Worm (Caenorhabditis elegans) whole organism, L3 larva: ENCODE data around the gene bcl-7.
A peak's percentile ranks its signal among the peaks of the same experiment; 100 is the strongest.

ENCODE experiments used
- ZK546.5 ChIP-seq: sonication (generic microtip); optimal IDR thresholded peaks from 2 replicates; lab custom pipeline; 2017; ENCODE audit warnings: missing biosample characterization, missing genetic modification characterization
- aly-2 ChIP-seq: fragments of 150-350 bp; optimal IDR thresholded peaks from 2 replicates; lab custom pipeline; 2014; ENCODE audit warnings: missing biosample characterization, missing genetic modification characterization
- ama-1 ChIP-seq: fragments of 150-350 bp; optimal IDR thresholded peaks from 2 replicates; lab custom pipeline; 2018
- egl-5 ChIP-seq: fragments of 150-350 bp; optimal IDR thresholded peaks from 2 replicates; lab custom pipeline; 2017; ENCODE audit warnings: missing biosample characterization, missing genetic modification reagents, missing genetic modification characterization, inconsistent platforms
- elt-1 ChIP-seq: fragments of 150-350 bp; optimal IDR thresholded peaks from 2 replicates; lab custom pipeline; 2014; ENCODE audit warnings: missing biosample characterization, missing genetic modification characterization
- elt-2 ChIP-seq: sonication (generic microtip); optimal IDR thresholded peaks from 2 replicates; lab custom pipeline; 2016; ENCODE audit warnings: missing genetic modification reagents, mild to moderate bottlenecking, missing genetic modification characterization, missing compliant biosample characterization
- elt-3 ChIP-seq, 3 experiments: fragments of 150-350 bp in 1 of 3; sonication (generic microtip) in 2 of 3; optimal IDR thresholded peaks; 2 replicates in 2 of 3; 4 replicates in 1 of 3; lab custom pipeline; 2014 to 2017; ENCODE audit warnings: missing biosample characterization in 3 of 3, missing genetic modification characterization in 3 of 3
- eor-1 ChIP-seq, 2 experiments: fragments of 150-350 bp; optimal IDR thresholded peaks; 2 replicates each; lab custom pipeline; 2014 to 2018; ENCODE audit warnings: missing biosample characterization in 2 of 2, missing genetic modification characterization in 2 of 2
- fkh-10 ChIP-seq: sonication (generic microtip); optimal IDR thresholded peaks from 2 replicates; lab custom pipeline; 2017; ENCODE audit warnings: missing biosample characterization, missing genetic modification reagents, missing genetic modification characterization
- hmg-11 ChIP-seq: sonication (generic microtip); optimal IDR thresholded peaks from 2 replicates; lab custom pipeline; 2016; ENCODE audit warnings: missing genetic modification characterization, missing compliant biosample characterization
- jun-1 ChIP-seq: fragments of 150-350 bp; optimal IDR thresholded peaks from 2 replicates; lab custom pipeline; 2014; ENCODE audit warnings: missing biosample characterization, missing genetic modification reagents, missing genetic modification characterization
- lin-39 ChIP-seq: fragments of 150-350 bp; optimal IDR thresholded peaks from 2 replicates; lab custom pipeline; 2018; ENCODE audit warnings: missing biosample characterization, missing genetic modification reagents, missing genetic modification characterization
- lsy-12 ChIP-seq: sonication (generic microtip); optimal IDR thresholded peaks from 2 replicates; lab custom pipeline; 2016; ENCODE audit warnings: mild to moderate bottlenecking, missing genetic modification characterization, missing compliant biosample characterization
- mdl-1 ChIP-seq: fragments of 150-350 bp; optimal IDR thresholded peaks from 2 replicates; lab custom pipeline; 2014; ENCODE audit warnings: missing biosample characterization, missing genetic modification characterization
- mml-1 ChIP-seq: fragments of 150-350 bp; sonication (generic microtip); optimal IDR thresholded peaks from 3 replicates; lab custom pipeline; 2014; ENCODE audit warnings: missing biosample characterization, missing genetic modification characterization
- nfya-1 ChIP-seq: sonication (generic microtip); optimal IDR thresholded peaks from 2 replicates; lab custom pipeline; 2017; ENCODE audit warnings: missing genetic modification characterization, mild to moderate bottlenecking, missing compliant biosample characterization, antibody characterized with exemption, moderate library complexity; ENCODE audit not compliant: insufficient read depth
- nhr-11 ChIP-seq: fragments of 150-350 bp; optimal IDR thresholded peaks from 2 replicates; lab custom pipeline; 2014; ENCODE audit warnings: missing biosample characterization, missing genetic modification characterization
- nhr-12 ChIP-seq: fragments of 150-350 bp; optimal IDR thresholded peaks from 2 replicates; lab custom pipeline; 2014; ENCODE audit warnings: missing biosample characterization, missing genetic modification characterization
- nhr-23 ChIP-seq: fragments of 150-350 bp; optimal IDR thresholded peaks from 2 replicates; lab custom pipeline; 2014; ENCODE audit warnings: missing biosample characterization, missing genetic modification reagents, missing genetic modification characterization
- nhr-25 ChIP-seq: sonication (generic microtip); optimal IDR thresholded peaks from 2 replicates; lab custom pipeline; 2017; ENCODE audit warnings: missing biosample characterization, missing genetic modification characterization
- nhr-43 ChIP-seq: sonication (generic microtip); optimal IDR thresholded peaks from 2 replicates; lab custom pipeline; 2016; ENCODE audit warnings: mild to moderate bottlenecking, missing genetic modification characterization, missing compliant biosample characterization; ENCODE audit not compliant: poor library complexity, severe bottlenecking
- nhr-67 ChIP-seq: fragments of 150-350 bp; optimal IDR thresholded peaks from 2 replicates; lab custom pipeline; 2014; ENCODE audit warnings: missing biosample characterization, missing genetic modification characterization
- nhr-77 ChIP-seq: fragments of 150-350 bp; optimal IDR thresholded peaks from 2 replicates; lab custom pipeline; 2014; ENCODE audit warnings: missing biosample characterization, missing genetic modification characterization
- pha-4 ChIP-seq: fragments of 150-350 bp; optimal IDR thresholded peaks from 2 replicates; lab custom pipeline; 2014; ENCODE audit warnings: missing biosample characterization, missing genetic modification reagents, missing genetic modification characterization
- pqm-1 ChIP-seq: fragments of 150-350 bp; optimal IDR thresholded peaks from 2 replicates; lab custom pipeline; 2017; ENCODE audit warnings: missing biosample characterization, missing genetic modification characterization, inconsistent platforms
- skn-1 ChIP-seq: fragments of 150-350 bp; optimal IDR thresholded peaks from 2 replicates; lab custom pipeline; 2014; ENCODE audit warnings: missing biosample characterization, missing genetic modification characterization
- snpc-4 ChIP-seq: fragments of 150-350 bp; optimal IDR thresholded peaks from 2 replicates; lab custom pipeline; 2014; ENCODE audit warnings: missing biosample characterization, missing genetic modification characterization
- unc-39 ChIP-seq: sonication (generic microtip); optimal IDR thresholded peaks from 4 replicates; lab custom pipeline; 2017; ENCODE audit warnings: missing biosample characterization, missing genetic modification characterization
- unc-62 ChIP-seq: fragments of 150-350 bp; sonication (generic microtip); optimal IDR thresholded peaks from 4 replicates; lab custom pipeline; 2014; ENCODE audit warnings: missing biosample characterization, missing genetic modification reagents, missing genetic modification characterization
- ztf-11 ChIP-seq: fragments of 150-350 bp; optimal IDR thresholded peaks from 2 replicates; lab custom pipeline; 2014; ENCODE audit warnings: missing biosample characterization, missing genetic modification characterization
- ztf-4 ChIP-seq: fragments of 150-350 bp; optimal IDR thresholded peaks from 2 replicates; lab custom pipeline; 2014; ENCODE audit warnings: missing biosample characterization, missing genetic modification characterization

bcl-7 gene

ce11 chrIII:5951589-5952378, 25.9 kb downstream of the bcl-7 start:
- TF ChIP-seq nfya-1 (tag; lab: Kevin White, UChicago): peak; percentile 13
- no peak for TF ChIP-seq egl-5
- TF ChIP-seq nhr-25: peak; percentile 87
- TF ChIP-seq ama-1 (lab: Kevin White, UChicago): peak; percentile 58
- TF ChIP-seq mdl-1: peak; percentile 22
- peak; percentile 27 for TF ChIP-seq nhr-23 (tag; lab: Kevin White, UChicago)

- TF ChIP-seq nhr-77 (tag; lab: Kevin White, UChicago) (peak; percentile 40), nhr-43 (tag; lab: Kevin White, UChicago) (peak; percentile 55), nhr-67 (tag; lab: Kevin White, UChicago) (no peak), ama-1 (lab: Kevin White, UChicago) (peak; percentile 35), unc-62 (no peak), nhr-25 (peak; percentile 67), ztf-4 (tag; lab: Kevin White, UChicago) (peak; percentile 6), pha-4 (tag; lab: Kevin White, UChicago) (peak; percentile 12), pqm-1 (tag; lab: Kevin White, UChicago) (peak; percentile 15), aly-2 (tag; lab: Kevin White, UChicago) (peak; percentile 73), nhr-23 (tag; lab: Kevin White, UChicago) (peak; percentile 42), lin-39 (tag; lab: Kevin White, UChicago) (no peak)
- TF ChIP-seq, all 47 proteins: peak for 9
These were observed 27.4 kb downstream of the bcl-7 start for ce11 chrIII:5953041-5953912.

- TF ChIP-seq nfya-1 (tag; lab: Kevin White, UChicago) (no peak), nhr-11 (tag; lab: Kevin White, UChicago) (no peak), egl-5 (no peak), unc-62 (no peak), fkh-10 (GFP tag; lab: Kevin White, UChicago) (no peak), skn-1 (no peak), mml-1 (tag; lab: Kevin White, UChicago) (no peak), nhr-12 (tag; lab: Kevin White, UChicago) (no peak)
These were observed 28.0 kb downstream of the bcl-7 start for ce11 chrIII:5953913-5954290.

ce11 chrIII:5958172-5958886, 32.4 kb downstream of the bcl-7 start, which contains the start of the genes nono-1 and nop-1:
TSS of gene nono-1 (minus strand) at chrIII:5958246.
TSS of gene nop-1 (plus strand) at chrIII:5958722.
- TF ChIP-seq nfya-1 (tag; lab: Kevin White, UChicago): peak; percentile 84
- peak; percentile 1 for TF ChIP-seq hmg-11 (tag; lab: Kevin White, UChicago)
- TF ChIP-seq unc-39: no peak
- peak; percentile 36 for TF ChIP-seq snpc-4

ce11 chrIII:5959049-5959448, 33.2 kb downstream of the bcl-7 start:
- no peak for TF ChIP-seq jun-1 (tag; lab: Kevin White, UChicago)
- TF ChIP-seq pha-4 (tag; lab: Kevin White, UChicago): peak; percentile 39

ce11 chrIII:5961560-5961959, 35.7 kb downstream of the bcl-7 start:
- TF ChIP-seq nfya-1 (tag; lab: Kevin White, UChicago): no peak

- TF ChIP-seq snpc-4 (no peak), elt-2 (peak; percentile 54), pha-4 (tag; lab: Kevin White, UChicago) (peak; percentile 49), mml-1 (tag; lab: Kevin White, UChicago) (no peak), ztf-11 (tag; lab: Kevin White, UChicago) (no peak), nhr-11 (tag; lab: Kevin White, UChicago) (no peak), eor-1 (tag; optimal IDR thresholded peaks at IDR 0.05; lab: Kevin White, UChicago) (no peak), jun-1 (tag; lab: Kevin White, UChicago) (no peak), ZK546.5 (tag; lab: Kevin White, UChicago) (no peak), lsy-12 (tag; lab: Kevin White, UChicago) (no peak), nhr-25 (no peak), elt-1 (tag; lab: Kevin White, UChicago) (no peak), elt-3 (tag; optimal IDR thresholded peaks at IDR 0.05; lab: Kevin White, UChicago) (peak in 1 of 3 experiments; percentile 11)
These were observed 38.3 kb downstream of the bcl-7 start for ce11 chrIII:5964058-5964632.
